Fruit fly (Drosophila melanogaster): Measurements from ENCODE around the gene D2hgdh.

The D2hgdh gene

DNA sequence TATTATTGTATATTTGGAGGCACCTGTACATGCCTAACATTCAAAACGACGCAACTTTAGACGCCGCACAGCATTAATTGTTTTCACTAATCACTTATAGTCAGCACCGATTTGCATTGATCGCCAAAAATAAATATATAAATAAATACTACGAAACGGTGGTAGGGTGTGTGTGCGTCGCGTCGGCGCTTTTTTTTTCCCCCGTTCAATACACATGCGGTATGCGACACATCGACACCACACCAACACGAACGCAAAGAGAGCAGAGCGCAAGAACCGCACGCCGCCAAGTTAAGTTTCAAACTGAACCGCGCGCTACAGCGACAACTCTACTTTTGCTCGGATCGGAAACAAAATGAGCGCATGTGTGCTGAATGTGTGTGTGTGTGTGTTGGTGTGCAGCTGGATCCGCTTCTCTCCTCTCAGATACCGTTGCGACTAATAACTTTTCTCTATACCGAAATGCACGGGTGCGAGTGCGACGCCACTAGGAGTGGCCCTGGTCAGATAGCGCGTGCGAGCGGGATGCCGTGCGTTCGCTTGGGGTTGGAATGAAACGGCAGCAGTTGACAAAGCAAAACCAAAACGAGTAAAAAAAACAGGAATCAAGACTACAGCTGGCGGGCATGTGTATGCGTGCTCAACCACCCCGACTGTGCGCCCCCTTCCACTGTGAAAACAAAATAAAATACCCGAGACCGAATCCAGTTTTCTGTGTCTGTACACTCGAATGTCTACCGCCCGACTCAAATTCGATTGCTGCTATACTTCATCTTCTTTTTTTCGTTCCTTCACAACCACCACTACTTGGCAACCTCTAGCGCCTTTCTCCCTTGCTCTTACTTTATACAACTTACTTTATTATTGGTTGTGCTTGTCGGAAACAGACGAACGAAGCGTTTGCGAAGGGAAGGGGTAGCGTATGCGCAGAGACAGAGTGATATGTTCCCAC is 18.0 kb upstream of the D2hgdh start, which contains the start of gene ph-d (continued):
- TF ChIP-seq Side (GFP tag; optimal IDR thresholded peaks at IDR 0.05) (no peak), Max (GFP tag; optimal IDR thresholded peaks at IDR 0.05) (peak; percentile 26), Hand (GFP tag; optimal IDR thresholded peaks at IDR 0.05) (peak; percentile 26), pho (GFP tag; optimal IDR thresholded peaks at IDR 0.05) (no peak), mam (GFP tag; optimal IDR thresholded peaks at IDR 0.05) (no peak), dmrt99B (tag; optimal IDR thresholded peaks at IDR 0.05) (peak; percentile 63), fd64A (GFP tag; optimal IDR thresholded peaks at IDR 0.05) (no peak), Atf6 (GFP tag; IDR thresholded peaks at IDR 0.05) (peak; percentile 43), Drgx (GFP tag; IDR thresholded peaks at IDR 0.05) (peak; percentile 91), CrebB (tag; optimal IDR thresholded peaks at IDR 0.05) (no peak), Kr (GFP tag; optimal IDR thresholded peaks at IDR 0.05) (no peak), ftz-f1 (GFP tag; optimal IDR thresholded peaks at IDR 0.05) (peak; percentile 47), CG8359 (GFP tag; optimal IDR thresholded peaks at IDR 0.05; ENCODE audit: borderline replicate concordance) (peak; percentile 18), CG11504 (tag; optimal IDR thresholded peaks at IDR 0.05) (peak; percentile 60), sd (tag; optimal IDR thresholded peaks at IDR 0.05) (peak; percentile 82), Gug (GFP tag; IDR thresholded peaks at IDR 0.05) (no peak), CG6813 (GFP tag; optimal IDR thresholded peaks at IDR 0.05) (peak; percentile 13), Ets65A (GFP tag) (no peak), Eip74EF (GFP tag; optimal IDR thresholded peaks at IDR 0.05) (no peak), CG34224 (GFP tag; IDR thresholded peaks at IDR 0.05; ENCODE audit: partially characterized antibody) (peak; percentile 23; the same call in 2 of the 3 replicates), wek (GFP tag; optimal IDR thresholded peaks at IDR 0.05) (no peak), trem (tag; optimal IDR thresholded peaks at IDR 0.05) (peak; percentile 40), gce (GFP tag; IDR thresholded peaks at IDR 0.05) (0 out of 3 replicates have a peak, but pooled peaks have one; percentile 67), Asciz (GFP tag; optimal IDR thresholded peaks at IDR 0.05) (peak; percentile 44), Tbp (GFP tag; optimal IDR thresholded peaks at IDR 0.05) (no peak), ac (GFP tag; optimal IDR thresholded peaks at IDR 0.05) (no peak), psq (GFP tag; optimal IDR thresholded peaks at IDR 0.05) (no peak), CG11093 (GFP tag; IDR thresholded peaks at IDR 0.05) (no peak), Dad (GFP tag; optimal IDR thresholded peaks at IDR 0.05) (no peak), eve (GFP tag; optimal IDR thresholded peaks at IDR 0.05) (no peak), CG7839 (tag; optimal IDR thresholded peaks at IDR 0.05) (peak; percentile 65), ap (GFP tag; IDR thresholded peaks at IDR 0.05) (no peak), CG3163 (GFP tag; optimal IDR thresholded peaks at IDR 0.05) (no peak), rib (GFP tag; IDR thresholded peaks at IDR 0.05) (no peak), klu (GFP tag; IDR thresholded peaks at IDR 0.05) (no peak), CG4707 (GFP tag; optimal IDR thresholded peaks at IDR 0.05) (no peak), CG33213 (GFP tag; optimal IDR thresholded peaks at IDR 0.05) (peak; percentile 27), CG7786 (GFP tag; optimal IDR thresholded peaks at IDR 0.05) (no peak), CG42726 (GFP tag; IDR thresholded peaks at IDR 0.05; ENCODE audit: partially characterized antibody) (no peak), sima (GFP tag; optimal IDR thresholded peaks at IDR 0.05) (no peak), Pdp1 (GFP tag; optimal IDR thresholded peaks at IDR 0.05) (peak in 1 of 2 experiments; percentile 27), Lhr (GFP tag; optimal IDR thresholded peaks at IDR 0.05) (peak; percentile 35), kay (GFP tag; optimal IDR thresholded peaks at IDR 0.05) (no peak), CG8281 (tag; optimal IDR thresholded peaks at IDR 0.05) (no peak), CG1233 (GFP tag; optimal IDR thresholded peaks at IDR 0.05) (no peak), Sox102F (GFP tag; optimal IDR thresholded peaks at IDR 0.05) (peak; percentile 61), ewg (GFP tag; optimal IDR thresholded peaks at IDR 0.05) (peak; percentile 86), CG14441 (GFP tag; IDR thresholded peaks at IDR 0.05) (no peak)
